Worm (Caenorhabditis elegans) whole organism, L1 larva: ENCODE measurements around the gene H35N09.2.
"Not testable (repeated sequence)": the region's sequence is repeated elsewhere in the genome, so short reads cannot be mapped to it uniquely, and the experiment has no call there.

ENCODE experiments used
- C04F5.9 ChIP-seq: sonication (generic microtip); optimal IDR thresholded peaks from 2 replicates; lab custom pipeline; 2016; ENCODE audit warnings: missing genetic modification characterization, missing compliant biosample characterization
- C16A3.4 ChIP-seq: fragments of 150-350 bp; optimal IDR thresholded peaks from 2 replicates; lab custom pipeline; 2014; ENCODE audit warnings: missing biosample characterization, missing genetic modification characterization
- C34B4.2 ChIP-seq: sonication (generic microtip); optimal IDR thresholded peaks from 2 replicates; lab custom pipeline; 2017; ENCODE audit warnings: mild to moderate bottlenecking, missing genetic modification characterization, missing compliant biosample characterization
- F16B12.6 ChIP-seq: fragments of 150-350 bp; optimal IDR thresholded peaks from 2 replicates; lab custom pipeline; 2014; ENCODE audit warnings: missing biosample characterization, missing genetic modification characterization
- Y116A8C.19 ChIP-seq: sonication (generic microtip); optimal IDR thresholded peaks from 2 replicates; lab custom pipeline; 2016; ENCODE audit warnings: missing compliant biosample characterization, missing genetic modification characterization, borderline replicate concordance
- aly-2 ChIP-seq: fragments of 150-350 bp; optimal IDR thresholded peaks from 2 replicates; lab custom pipeline; 2014; ENCODE audit warnings: missing biosample characterization, missing genetic modification characterization
- blmp-1 ChIP-seq: fragments of 150-350 bp; optimal IDR thresholded peaks from 2 replicates; lab custom pipeline; 2014; ENCODE audit warnings: missing biosample characterization, missing genetic modification characterization
- ceh-63 ChIP-seq: fragments of 200-800 bp; sonication (Bioruptor generic); optimal IDR thresholded peaks from 2 replicates; lab custom pipeline; 2018; ENCODE audit warnings: mild to moderate bottlenecking, missing genetic modification characterization, missing compliant biosample characterization
- ceh-82 ChIP-seq, 3 experiments: fragments of 150-350 bp in 1 of 3; sonication (generic microtip) in 2 of 3; optimal IDR thresholded peaks; 2 replicates each; lab custom pipeline; 2014 to 2017; ENCODE audit warnings: missing biosample characterization in 3 of 3, missing genetic modification characterization in 3 of 3
- ceh-88 ChIP-seq: fragments of 200-800 bp; sonication (Bioruptor generic); IDR thresholded peaks from 2 replicates; pipeline ENCODE4 v1.3.6; 2022; ENCODE audit warnings: missing genetic modification characterization, missing compliant biosample characterization
- ces-1 ChIP-seq: fragments of 150-350 bp; optimal IDR thresholded peaks from 2 replicates; lab custom pipeline; 2014; ENCODE audit warnings: missing biosample characterization, missing genetic modification reagents, missing genetic modification characterization
- dsc-1 ChIP-seq: sonication (generic microtip); optimal IDR thresholded peaks from 2 replicates; lab custom pipeline; 2016; ENCODE audit warnings: mild to moderate bottlenecking, missing genetic modification characterization, missing compliant biosample characterization
- efl-1 ChIP-seq, 4 experiments: fragments of 150-350 bp; optimal IDR thresholded peaks in 3 of 4; peaks in 1 of 4; 1 replicate in 1 of 4; 2 replicates in 3 of 4; lab custom pipeline; 2014; ENCODE audit warnings: missing biosample characterization in 2 of 4, missing genetic modification characterization in 2 of 4, missing genetic modification reagents in 2 of 4
- efl-3 ChIP-seq: fragments of 200-800 bp; sonication (Bioruptor generic); optimal IDR thresholded peaks from 2 replicates; lab custom pipeline; 2018; ENCODE audit warnings: mild to moderate bottlenecking, missing genetic modification characterization, missing compliant biosample characterization
- egl-13 ChIP-seq: sonication (generic microtip); optimal IDR thresholded peaks from 2 replicates; lab custom pipeline; 2016; ENCODE audit warnings: missing genotype, missing genetic modification reagents, missing genetic modification characterization, missing compliant biosample characterization
- ets-5 ChIP-seq: fragments of 200-800 bp; sonication (Bioruptor generic); IDR thresholded peaks from 2 replicates; pipeline ENCODE4 v1.3.6; 2022; ENCODE audit warnings: missing genetic modification characterization, missing compliant biosample characterization
- fkh-10 ChIP-seq: sonication (generic microtip); optimal IDR thresholded peaks from 2 replicates; lab custom pipeline; 2017; ENCODE audit warnings: missing biosample characterization, missing genetic modification reagents, missing genetic modification characterization
- fkh-8 ChIP-seq: sonication (generic microtip); optimal IDR thresholded peaks from 2 replicates; lab custom pipeline; 2016; ENCODE audit warnings: mild to moderate bottlenecking, missing genetic modification characterization, missing compliant biosample characterization
- fos-1 ChIP-seq: fragments of 150-350 bp; optimal IDR thresholded peaks from 2 replicates; lab custom pipeline; 2014; ENCODE audit warnings: missing biosample characterization, missing genetic modification characterization
- grh-1 ChIP-seq: fragments of 200-800 bp; sonication (Bioruptor generic); IDR thresholded peaks from 2 replicates; pipeline ENCODE4 v1.3.6; 2022; ENCODE audit warnings: missing genetic modification reagents, missing genetic modification characterization, missing compliant biosample characterization
- irx-1 ChIP-seq: sonication (generic microtip); optimal IDR thresholded peaks from 2 replicates; lab custom pipeline; 2016; ENCODE audit warnings: missing genetic modification characterization, missing compliant biosample characterization
- isw-1 ChIP-seq: fragments of 200-800 bp; sonication (Bioruptor generic); IDR thresholded peaks from 2 replicates; pipeline ENCODE4 v1.3.6; 2022; ENCODE audit warnings: missing genetic modification characterization, missing compliant biosample characterization
- lin-14 ChIP-seq: fragments of 200-800 bp; sonication (Bioruptor generic); optimal IDR thresholded peaks from 2 replicates; lab custom pipeline; 2018; ENCODE audit warnings: mild to moderate bottlenecking, missing genetic modification characterization, moderate library complexity, missing compliant biosample characterization
- lin-15B ChIP-seq: fragments of 150-350 bp; sonication (generic microtip); optimal IDR thresholded peaks from 3 replicates; lab custom pipeline; 2014; ENCODE audit warnings: missing biosample characterization, missing genetic modification characterization
- lin-35 ChIP-seq, 2 experiments: fragments of 150-350 bp; optimal IDR thresholded peaks; 2 replicates each; lab custom pipeline; 2014; ENCODE audit warnings: missing biosample characterization in 2 of 2, missing genetic modification characterization in 2 of 2, missing genetic modification reagents in 2 of 2
- lin-39 ChIP-seq: fragments of 150-350 bp; optimal IDR thresholded peaks from 2 replicates; lab custom pipeline; 2014; ENCODE audit warnings: missing biosample characterization, missing genetic modification reagents, missing genetic modification characterization
- lir-3 ChIP-seq: sonication (generic microtip); optimal IDR thresholded peaks from 2 replicates; lab custom pipeline; 2016; ENCODE audit warnings: mild to moderate bottlenecking, missing genetic modification characterization, moderate library complexity, missing compliant biosample characterization; ENCODE audit not compliant: poor library complexity
- lsy-2 ChIP-seq, 2 experiments: fragments of 150-350 bp; optimal IDR thresholded peaks; 2 replicates each; lab custom pipeline; 2014; ENCODE audit warnings: missing biosample characterization in 2 of 2, missing genetic modification characterization in 2 of 2
- mab-9 ChIP-seq: fragments of 200-800 bp; sonication (Bioruptor generic); IDR thresholded peaks from 2 replicates; pipeline ENCODE4 v1.3.6; 2022; ENCODE audit warnings: missing genetic modification reagents, missing genetic modification characterization, missing compliant biosample characterization
- mdl-1 ChIP-seq, 2 experiments: fragments of 150-350 bp; optimal IDR thresholded peaks; 2 replicates each; lab custom pipeline; 2014 to 2017; ENCODE audit warnings: missing biosample characterization in 2 of 2, missing genetic modification characterization in 2 of 2, inconsistent platforms in 1 of 2
- mep-1 ChIP-seq: fragments of 150-350 bp; optimal IDR thresholded peaks from 2 replicates; lab custom pipeline; 2014; ENCODE audit warnings: missing biosample characterization, missing genetic modification characterization
- nhr-19 ChIP-seq: fragments of 200-800 bp; sonication (Bioruptor generic); conservative IDR thresholded peaks from 2 replicates; pipeline ENCODE4 v1.3.6; 2022; ENCODE audit warnings: missing genetic modification characterization, missing compliant biosample characterization
- nhr-28 ChIP-seq: fragments of 150-350 bp; optimal IDR thresholded peaks from 2 replicates; lab custom pipeline; 2014; ENCODE audit warnings: missing biosample characterization, missing genetic modification characterization
- nhr-76 ChIP-seq: sonication (generic microtip); optimal IDR thresholded peaks from 2 replicates; lab custom pipeline; 2017; ENCODE audit warnings: missing biosample characterization, missing genetic modification characterization
- nhr-77 ChIP-seq: fragments of 150-350 bp; optimal IDR thresholded peaks from 2 replicates; lab custom pipeline; 2014; ENCODE audit warnings: missing biosample characterization, missing genetic modification characterization
- nhr-85 ChIP-seq: sonication (generic microtip); peaks from one replicate; lab custom pipeline; 2016; ENCODE audit warnings: missing genetic modification characterization, inconsistent platforms, missing compliant biosample characterization
- pag-3 ChIP-seq: sonication (generic microtip); optimal IDR thresholded peaks from 2 replicates; lab custom pipeline; 2017; ENCODE audit warnings: missing genetic modification characterization, mild to moderate bottlenecking, missing compliant biosample characterization, antibody characterized with exemption, borderline replicate concordance; ENCODE audit not compliant: insufficient read depth
- rnt-1 ChIP-seq: sonication (generic microtip); optimal IDR thresholded peaks from 2 replicates; lab custom pipeline; 2016; ENCODE audit warnings: mild to moderate bottlenecking, missing genetic modification characterization, moderate library complexity, missing compliant biosample characterization
- skn-1 ChIP-seq: fragments of 150-350 bp; optimal IDR thresholded peaks from 2 replicates; lab custom pipeline; 2014; ENCODE audit warnings: missing biosample characterization, missing genetic modification characterization
- snpc-4 ChIP-seq: fragments of 150-350 bp; optimal IDR thresholded peaks from 2 replicates; lab custom pipeline; 2014; ENCODE audit warnings: missing biosample characterization, missing genetic modification characterization
- sox-4 ChIP-seq: sonication (generic microtip); optimal IDR thresholded peaks from 2 replicates; lab custom pipeline; 2016; ENCODE audit warnings: missing genetic modification characterization, missing compliant biosample characterization
- swsn-7 ChIP-seq: sonication (generic microtip); optimal IDR thresholded peaks from 2 replicates; lab custom pipeline; 2016; ENCODE audit warnings: missing genetic modification characterization, missing compliant biosample characterization
- tbx-2 ChIP-seq: sonication (generic microtip); optimal IDR thresholded peaks from 2 replicates; lab custom pipeline; 2016; ENCODE audit warnings: missing genetic modification characterization, missing compliant biosample characterization
- unc-62 ChIP-seq: fragments of 150-350 bp; optimal IDR thresholded peaks from 2 replicates; lab custom pipeline; 2014; ENCODE audit warnings: missing biosample characterization, missing genetic modification reagents, missing genetic modification characterization
- xbp-1 ChIP-seq: sonication (generic microtip); optimal IDR thresholded peaks from 2 replicates; lab custom pipeline; 2016; ENCODE audit warnings: missing genetic modification characterization, missing compliant biosample characterization
- zag-1 ChIP-seq: fragments of 150-350 bp; optimal IDR thresholded peaks from 2 replicates; lab custom pipeline; 2014; ENCODE audit warnings: missing biosample characterization, missing genetic modification characterization
- zip-4 ChIP-seq: fragments of 200-800 bp; sonication (Bioruptor generic); optimal IDR thresholded peaks from 2 replicates; lab custom pipeline; 2018; ENCODE audit warnings: mild to moderate bottlenecking, missing genetic modification characterization, moderate library complexity, missing compliant biosample characterization
- ztf-11 ChIP-seq, 2 experiments: sonication (generic microtip); optimal IDR thresholded peaks; 2 replicates each; lab custom pipeline; 2016 to 2017; ENCODE audit warnings: missing genetic modification characterization in 2 of 2, missing biosample characterization in 1 of 2, missing compliant biosample characterization in 1 of 2

H35N09.2 gene

ce11 chrX:8612278-8612677 is 7.4 kb upstream of the H35N09.2 start:
- TF ChIP-seq C34B4.2 (tag; lab: Kevin White, UChicago): no peak
- no peak for TF ChIP-seq grh-1 (GFP tag; lab: Robert Waterston, UW)
- no peak for TF ChIP-seq lir-3 (tag; lab: Kevin White, UChicago)
- TF ChIP-seq dsc-1 (tag; lab: Kevin White, UChicago): peak; percentile 30
- TF ChIP-seq skn-1: no peak
- peak; percentile 55 for TF ChIP-seq fkh-8 (tag; lab: Kevin White, UChicago)
- no peak for TF ChIP-seq swsn-7 (tag; lab: Kevin White, UChicago)

- not testable (repeated sequence) for TF ChIP-seq isw-1 (GFP tag; lab: Robert Waterston, UW); tbx-2 (tag; lab: Kevin White, UChicago); sox-4 (tag; lab: Kevin White, UChicago)
Observed at ce11 chrX:8610606-8611005, 5.7 kb upstream of the H35N09.2 start, which contains the start of gene K01A12.4. TSS of gene K01A12.4 (plus strand) at chrX:8610906.

ce11 chrX:8608756-8609155 is 3.9 kb upstream of the H35N09.2 start:
- TF ChIP-seq lin-15B (tag; lab: Kevin White, UChicago) (no peak), ceh-63 (GFP tag; lab: Kevin White, UChicago) (no peak), snpc-4 (no peak), F16B12.6 (tag; lab: Kevin White, UChicago) (no peak), mdl-1 (tag; optimal IDR thresholded peaks at IDR 0.05; lab: Kevin White, UChicago) (no peak), ces-1 (GFP tag; lab: Kevin White, UChicago) (no peak), lin-39 (no peak), zag-1 (tag; lab: Kevin White, UChicago) (no peak), tbx-2 (tag; lab: Kevin White, UChicago) (peak; percentile 44), fkh-10 (no peak), rnt-1 (peak; percentile 73), aly-2 (tag; lab: Kevin White, UChicago) (no peak), mep-1 (peak; percentile 4), lir-3 (tag; lab: Kevin White, UChicago) (peak; percentile 14), xbp-1 (tag; lab: Kevin White, UChicago) (no peak), sox-4 (tag; lab: Kevin White, UChicago) (no peak), egl-13 (tag; lab: Kevin White, UChicago) (no peak), nhr-28 (no peak), ets-5 (no peak), fkh-8 (tag; lab: Kevin White, UChicago) (no peak), Y116A8C.19 (tag; lab: Kevin White, UChicago) (no peak), efl-3 (GFP tag; lab: Kevin White, UChicago) (no peak), ceh-82 (tag; optimal IDR thresholded peaks at IDR 0.05; lab: Kevin White, UChicago) (peak in 2 of 3 experiments; percentile 11 to 23), zip-4 (GFP tag; lab: Kevin White, UChicago) (no peak), irx-1 (tag; lab: Kevin White, UChicago) (no peak), ztf-11 (tag; optimal IDR thresholded peaks at IDR 0.05; lab: Kevin White, UChicago) (no peak), nhr-76 (tag; lab: Kevin White, UChicago) (no peak), nhr-77 (peak; percentile 36), skn-1 (no peak), lin-35 (GFP tag; optimal IDR thresholded peaks at IDR 0.05; lab: Kevin White, UChicago) (peak in 1 of 2 experiments; percentile 62), unc-62 (no peak), lin-14 (GFP tag; lab: Kevin White, UChicago) (peak; percentile 26), fos-1 (tag; lab: Kevin White, UChicago) (no peak), blmp-1 (tag; lab: Kevin White, UChicago) (no peak), efl-1 (optimal IDR thresholded peaks at IDR 0.05; lab: Kevin White, UChicago) (no peak), efl-1 (GFP tag; optimal IDR thresholded peaks at IDR 0.05 in 1 of 2; lab: Kevin White, UChicago) (no peak), C04F5.9 (tag; lab: Kevin White, UChicago) (no peak), nhr-85 (tag; lab: Kevin White, UChicago) (peak; percentile 46), mab-9 (GFP tag; lab: Robert Waterston, UW) (no peak), ceh-88 (GFP tag; lab: Robert Waterston, UW) (no peak), C16A3.4 (peak; percentile 9), pag-3 (tag; lab: Kevin White, UChicago) (no peak), nhr-19 (GFP tag; lab: Robert Waterston, UW) (peak; percentile 62), lsy-2 (tag; optimal IDR thresholded peaks at IDR 0.05; lab: Kevin White, UChicago) (peak; percentile 6 to 39), swsn-7 (tag; lab: Kevin White, UChicago) (no peak)
